Worm (Caenorhabditis elegans) whole organism, L3 larva: ENCODE results near the gene scc-1.

Experiments
- aly-2 ChIP-seq: fragments of 150-350 bp; optimal IDR thresholded peaks from 2 replicates; lab custom pipeline; 2014; ENCODE audit warnings: missing biosample characterization, missing genetic modification characterization
- jun-1 ChIP-seq: fragments of 150-350 bp; optimal IDR thresholded peaks from 2 replicates; lab custom pipeline; 2014; ENCODE audit warnings: missing biosample characterization, missing genetic modification reagents, missing genetic modification characterization
- nhr-11 ChIP-seq: fragments of 150-350 bp; optimal IDR thresholded peaks from 2 replicates; lab custom pipeline; 2014; ENCODE audit warnings: missing biosample characterization, missing genetic modification characterization

- TF ChIP-seq jun-1 (tag; lab: Kevin White, UChicago) = no peak
- no peak for TF ChIP-seq nhr-11 (tag; lab: Kevin White, UChicago)
- TF ChIP-seq aly-2 = no peak
These were observed 27.6 kb downstream of the scc-1 start, which contains the start of gene F10G7.10 for ce11 chrII:4726120-4726519.
